Worm (Caenorhabditis elegans) whole organism, midembryonic: ENCODE results near the gene mog-4.

ENCODE experiments used
- cog-1 ChIP-seq: sonication (generic microtip); optimal IDR thresholded peaks from 2 replicates; lab custom pipeline; 2016; ENCODE audit warnings: missing genetic modification characterization, missing compliant biosample characterization
- ref-1 ChIP-seq: fragments of 200-800 bp; sonication (Bioruptor generic); conservative IDR thresholded peaks from 2 replicates; pipeline ENCODE4 v1.3.6; 2022; ENCODE audit warnings: missing genetic modification reagents, missing genetic modification characterization, missing compliant biosample characterization

ce11 chrII:14580549-14580948 is 19.1 kb upstream of the mog-4 start, which contains the start of the genes nspb-8 and nspb-9:
- TF ChIP-seq ref-1 (GFP tag; lab: Robert Waterston, UW) (no peak), cog-1 (no peak)
